Fruit fly (Drosophila melanogaster): ENCODE results near the gene CG10725.

The CG10725 gene

DNA sequence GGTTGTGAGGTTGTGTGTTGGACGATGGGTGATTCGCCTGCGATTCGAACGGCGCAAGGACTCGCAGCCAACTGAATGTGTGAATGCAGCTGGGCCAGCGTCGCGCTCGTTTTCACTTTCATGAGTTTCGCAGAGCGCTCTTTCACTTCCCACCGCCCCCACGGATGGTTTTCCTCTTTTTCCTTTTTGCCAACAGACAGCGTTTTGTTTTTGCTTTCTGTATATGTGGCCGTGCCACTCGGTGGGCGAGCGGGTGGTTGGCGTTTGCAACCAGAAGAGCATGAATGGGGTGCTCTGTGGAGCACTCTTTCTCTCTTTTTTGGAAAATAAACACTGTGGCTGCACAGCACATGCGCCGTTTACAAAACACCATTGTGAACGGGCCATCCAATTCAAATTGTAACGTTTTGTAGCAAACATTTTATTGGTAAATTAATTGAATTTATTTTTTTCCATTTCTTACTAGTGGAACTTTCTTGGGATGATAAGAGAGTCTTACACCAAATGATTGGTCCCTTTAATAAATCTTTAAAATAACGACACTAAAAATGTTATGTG, 2.5 kb upstream of the CG10725 start, which contains the start of gene CG10713:
TSS of gene CG10713 (minus strand) at position 60 of the 558 bp plus-strand sequence.
- TF ChIP-seq CG32121 (GFP tag; IDR thresholded peaks at IDR 0.05) (peak; percentile 77), CG34367 (tag; optimal IDR thresholded peaks at IDR 0.05) (peak; percentile 35), CG15710 (tag; optimal IDR thresholded peaks at IDR 0.05) (no peak), CG12605 (GFP tag; IDR thresholded peaks at IDR 0.05) (peak; percentile 84), rn (GFP tag; IDR thresholded peaks at IDR 0.05) (peak; percentile 46; the same call in 1 of the 2 replicates), gl (tag; optimal IDR thresholded peaks at IDR 0.05) (peak; percentile 70), CG8159 (tag; optimal IDR thresholded peaks at IDR 0.05) (peak; percentile 46), CG9948 (tag; optimal IDR thresholded peaks at IDR 0.05) (no peak), CG10348 (GFP tag; IDR thresholded peaks at IDR 0.05) (no peak), CG8301 (tag; optimal IDR thresholded peaks at IDR 0.05) (peak; percentile 68), EcR (GFP tag; optimal IDR thresholded peaks at IDR 0.05) (no peak), CG4496 (GFP tag; IDR thresholded peaks at IDR 0.05) (peak; percentile 89), fd96Ca (GFP tag; IDR thresholded peaks at IDR 0.05) (no peak; the same call in 1 of the 3 replicates), CG13204 (GFP tag; optimal IDR thresholded peaks at IDR 0.05) (peak; percentile 67), CG17806 (tag; optimal IDR thresholded peaks at IDR 0.05) (no peak), Pif1B (GFP tag; optimal IDR thresholded peaks at IDR 0.05) (peak; percentile 57), Snoo (tag; optimal IDR thresholded peaks at IDR 0.05) (peak; percentile 4), Pif1A (GFP tag; optimal IDR thresholded peaks at IDR 0.05) (peak; percentile 64), D1 (tag; optimal IDR thresholded peaks at IDR 0.05) (no peak), CG14655 (GFP tag; optimal IDR thresholded peaks at IDR 0.05) (peak; percentile 72), Ets98B (GFP tag; IDR thresholded peaks at IDR 0.05) (peak; percentile 77)

DNA sequence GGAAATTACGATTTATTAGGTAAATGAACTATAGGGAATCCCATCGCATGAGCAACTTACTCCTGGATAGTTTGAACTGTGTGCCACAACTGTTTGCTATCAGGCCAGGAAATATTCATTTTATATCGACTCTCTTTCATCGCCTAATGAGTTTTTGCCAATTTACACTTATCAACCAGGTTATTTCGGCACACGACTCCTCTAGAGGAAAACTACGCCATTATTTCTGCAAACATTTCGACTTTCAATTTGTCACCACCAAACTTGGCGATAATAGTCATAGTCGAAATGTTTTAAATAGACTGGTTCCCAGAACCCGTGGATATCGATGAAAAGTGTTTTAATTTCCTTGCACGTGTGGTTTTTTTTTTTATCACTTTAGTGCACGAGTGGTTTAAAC, 718 bp upstream of the CG10725 start, which contains the start of gene CG10154:
TSS of gene CG10154 (minus strand) at position 101 of the 400 bp plus-strand sequence.
- TF ChIP-seq Pif1B (GFP tag; optimal IDR thresholded peaks at IDR 0.05): no peak
- TF ChIP-seq CG8301 (tag; optimal IDR thresholded peaks at IDR 0.05): no peak
- TF ChIP-seq CG9948 (tag; optimal IDR thresholded peaks at IDR 0.05): no peak
- TF ChIP-seq fd96Ca (GFP tag; IDR thresholded peaks at IDR 0.05): no peak
- no peak for TF ChIP-seq CG10348 (GFP tag; IDR thresholded peaks at IDR 0.05)
- TF ChIP-seq Snoo (tag; optimal IDR thresholded peaks at IDR 0.05): no peak
- TF ChIP-seq D1 (tag; optimal IDR thresholded peaks at IDR 0.05): no peak
- TF ChIP-seq CG14655 (GFP tag; optimal IDR thresholded peaks at IDR 0.05): no peak
- TF ChIP-seq CG8159 (tag; optimal IDR thresholded peaks at IDR 0.05): no peak
- TF ChIP-seq CG13204 (GFP tag; optimal IDR thresholded peaks at IDR 0.05): no peak
- no peak for TF ChIP-seq rn (GFP tag; IDR thresholded peaks at IDR 0.05)
- no peak for TF ChIP-seq CG34367 (tag; optimal IDR thresholded peaks at IDR 0.05)
- no peak for TF ChIP-seq Pif1A (GFP tag; optimal IDR thresholded peaks at IDR 0.05)

DNA sequence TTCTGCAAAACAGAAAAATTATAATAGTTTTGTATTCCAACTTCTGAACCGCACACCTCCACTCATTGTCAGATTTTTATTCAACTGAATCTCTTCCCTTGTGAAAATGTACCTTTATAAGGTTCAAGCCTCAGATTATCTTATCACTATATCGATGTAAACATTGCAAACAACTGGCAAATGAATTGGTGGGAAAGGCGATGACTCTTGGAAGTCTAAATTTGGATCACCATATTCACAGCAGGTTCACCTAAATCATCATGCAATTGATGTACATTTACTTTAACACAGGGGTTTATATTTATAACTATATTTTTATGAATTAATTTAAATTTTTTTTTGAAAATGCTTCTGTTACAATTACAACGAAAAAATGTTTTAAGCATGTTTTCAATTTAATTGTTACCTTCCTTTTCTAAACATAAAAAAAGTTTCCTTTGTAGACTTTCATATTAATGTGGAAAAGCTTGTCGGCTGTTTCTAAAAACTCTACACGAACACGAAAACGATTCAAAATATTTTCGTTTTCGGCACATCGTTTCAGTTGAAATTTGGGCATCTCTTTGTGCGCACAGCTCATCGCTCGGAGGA, 2.7 kb downstream of the CG10725 start, which contains the start of the genes CG10140 and CG14109:
TSS of gene CG10140 (minus strand) at position 101 of the 591 bp plus-strand sequence.
TSS of gene CG14109 (plus strand) at position 541 of the 591 bp plus-strand sequence.
- TF ChIP-seq CG17806 (tag; optimal IDR thresholded peaks at IDR 0.05): no peak

DNA sequence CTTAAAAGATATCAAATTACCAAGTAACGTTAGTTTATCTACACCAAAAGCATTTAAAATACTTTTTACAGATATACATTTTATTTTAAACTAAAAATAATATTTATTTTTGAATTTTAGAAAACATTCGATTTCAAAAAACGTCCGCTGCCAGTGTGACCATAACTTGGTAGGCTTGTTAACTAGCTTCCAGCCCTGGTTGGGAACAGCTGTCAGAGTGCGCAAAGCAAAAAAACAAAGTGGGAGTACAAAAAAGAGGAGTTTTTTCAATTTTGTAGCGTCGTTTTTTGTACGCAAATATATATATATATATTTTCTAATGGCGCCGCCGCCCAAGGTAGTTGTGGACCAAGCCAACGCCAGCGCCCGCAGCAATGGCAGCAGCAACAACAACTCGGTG, 4.6 kb downstream of the CG10725 start, which contains the start of gene cmb:
TSS of gene cmb (plus strand) at position 195 of the 400 bp plus-strand sequence.
- TF ChIP-seq CG15710 (tag; optimal IDR thresholded peaks at IDR 0.05) (peak; percentile 85), Snoo (tag; optimal IDR thresholded peaks at IDR 0.05) (peak; percentile 72), CG13204 (GFP tag; optimal IDR thresholded peaks at IDR 0.05) (peak; percentile 86), CG8301 (tag; optimal IDR thresholded peaks at IDR 0.05) (peak; percentile 85), CG12605 (GFP tag; IDR thresholded peaks at IDR 0.05) (peak; percentile 97), Ets98B (GFP tag; IDR thresholded peaks at IDR 0.05) (peak; percentile 93), CG14655 (GFP tag; optimal IDR thresholded peaks at IDR 0.05) (peak; percentile 93), CG9948 (tag; optimal IDR thresholded peaks at IDR 0.05) (peak; percentile 80), Pif1B (GFP tag; optimal IDR thresholded peaks at IDR 0.05) (peak; percentile 84), gl (tag; optimal IDR thresholded peaks at IDR 0.05) (peak; percentile 94), rn (GFP tag; IDR thresholded peaks at IDR 0.05) (peak; percentile 89), Pif1A (GFP tag; optimal IDR thresholded peaks at IDR 0.05) (peak; percentile 87), CG4496 (GFP tag; IDR thresholded peaks at IDR 0.05) (peak; percentile 97), D1 (tag; optimal IDR thresholded peaks at IDR 0.05) (peak; percentile 62), CG8159 (tag; optimal IDR thresholded peaks at IDR 0.05) (peak; percentile 89), fd96Ca (GFP tag; IDR thresholded peaks at IDR 0.05) (peak; percentile 93), CG17806 (tag; optimal IDR thresholded peaks at IDR 0.05) (peak; percentile 81), CG10348 (GFP tag; IDR thresholded peaks at IDR 0.05) (no peak), CG32121 (GFP tag; IDR thresholded peaks at IDR 0.05) (peak; percentile 93), EcR (GFP tag; optimal IDR thresholded peaks at IDR 0.05) (peak; percentile 23), CG34367 (tag; optimal IDR thresholded peaks at IDR 0.05) (peak; percentile 92)

DNA sequence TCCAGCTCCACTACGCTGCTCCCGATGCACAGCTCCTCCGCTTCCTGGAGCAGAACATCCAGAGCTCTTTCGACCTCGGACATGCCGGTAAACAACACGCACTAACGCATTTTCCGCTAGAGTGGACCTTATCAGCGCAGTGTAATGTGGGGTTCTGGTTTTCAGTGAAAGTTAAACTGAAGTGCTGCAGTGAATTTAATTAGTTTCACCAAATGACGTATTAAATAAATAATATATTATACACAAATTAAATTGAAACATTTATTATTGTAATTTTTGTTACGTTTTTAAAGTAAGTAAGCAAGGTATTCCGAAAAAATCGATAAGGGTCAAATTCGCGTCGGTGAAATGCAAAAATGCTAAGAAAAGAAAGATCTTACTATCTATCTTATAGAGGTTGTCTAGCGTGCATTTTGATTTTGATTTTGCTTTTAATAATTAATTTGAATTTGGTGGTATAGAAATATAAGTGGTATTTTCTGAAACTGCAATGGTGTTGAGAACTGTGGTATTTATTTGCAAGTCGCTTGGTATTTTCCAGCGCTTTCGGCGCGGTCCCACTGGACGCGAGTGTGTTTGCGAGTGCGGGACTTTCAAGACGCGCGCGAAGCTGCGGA, 12.5 kb downstream of the CG10725 start, which contains the start of the genes JMJD7 and CG10738:
TSS of gene JMJD7 (minus strand) at position 107 of the 617 bp plus-strand sequence.
TSS of gene CG10738 (plus strand) at position 594 of the 617 bp plus-strand sequence.
- no peak for TF ChIP-seq CG13204 (GFP tag; optimal IDR thresholded peaks at IDR 0.05)
- peak; percentile 5 for TF ChIP-seq CG9948 (tag; optimal IDR thresholded peaks at IDR 0.05)
- TF ChIP-seq CG14655 (GFP tag; optimal IDR thresholded peaks at IDR 0.05): peak; percentile 60
- TF ChIP-seq CG32121 (GFP tag; IDR thresholded peaks at IDR 0.05): peak; percentile 54
- TF ChIP-seq CG15710 (tag; optimal IDR thresholded peaks at IDR 0.05): peak; percentile 18
- TF ChIP-seq CG8159 (tag; optimal IDR thresholded peaks at IDR 0.05): peak; percentile 99
- peak; percentile 1 for TF ChIP-seq Snoo (tag; optimal IDR thresholded peaks at IDR 0.05)
- no peak for TF ChIP-seq gl (tag; optimal IDR thresholded peaks at IDR 0.05)
- peak; percentile 62 for TF ChIP-seq Pif1B (GFP tag; optimal IDR thresholded peaks at IDR 0.05)
- TF ChIP-seq CG10348 (GFP tag; IDR thresholded peaks at IDR 0.05): no peak
- peak; percentile 79 for TF ChIP-seq CG12605 (GFP tag; IDR thresholded peaks at IDR 0.05)
- TF ChIP-seq Pif1A (GFP tag; optimal IDR thresholded peaks at IDR 0.05): peak; percentile 80
- no peak for TF ChIP-seq CG34367 (tag; optimal IDR thresholded peaks at IDR 0.05)
- peak; percentile 85 for TF ChIP-seq CG4496 (GFP tag; IDR thresholded peaks at IDR 0.05)
- TF ChIP-seq CG8301 (tag; optimal IDR thresholded peaks at IDR 0.05): peak; percentile 57
- TF ChIP-seq CG17806 (tag; optimal IDR thresholded peaks at IDR 0.05): peak; percentile 28
- TF ChIP-seq Ets98B (GFP tag; IDR thresholded peaks at IDR 0.05): peak; percentile 81
- peak; percentile 22 for TF ChIP-seq D1 (tag; optimal IDR thresholded peaks at IDR 0.05)
- no peak for TF ChIP-seq EcR (GFP tag; optimal IDR thresholded peaks at IDR 0.05)
- peak; percentile 72; the same call in 2 of the 3 replicates for TF ChIP-seq fd96Ca (GFP tag; IDR thresholded peaks at IDR 0.05)
- peak; percentile 52 for TF ChIP-seq rn (GFP tag; IDR thresholded peaks at IDR 0.05)
